Fruit fly (Drosophila melanogaster): ENCODE data around the gene CG43736.

CG43736 gene

dm6 chrX:6856332-6856995, 7.2 kb upstream of the CG43736 start (continued):
- TF ChIP-seq CG17361 (GFP tag; IDR thresholded peaks at IDR 0.05): peak; percentile 72
- TF ChIP-seq gce (GFP tag; IDR thresholded peaks at IDR 0.05): 0 out of 3 replicates have a peak, but pooled peaks have one; percentile 54
- peak; percentile 82 for TF ChIP-seq CG7839 (tag; optimal IDR thresholded peaks at IDR 0.05)
- TF ChIP-seq Abd-B (GFP tag; optimal IDR thresholded peaks at IDR 0.05): peak; percentile 56
- no peak for TF ChIP-seq CG17802 (tag; optimal IDR thresholded peaks at IDR 0.05)
- 0 out of 3 replicates have a peak, but pooled peaks have one; percentile 53 for TF ChIP-seq so (GFP tag; IDR thresholded peaks at IDR 0.05)
- peak; percentile 52 for TF ChIP-seq CG9817 (tag; optimal IDR thresholded peaks at IDR 0.05)
- TF ChIP-seq Trl (optimal IDR thresholded peaks at IDR 0.05): no peak
- no peak for TF ChIP-seq Trl (GFP tag; optimal IDR thresholded peaks at IDR 0.05)
- peak; percentile 75 for TF ChIP-seq CG14441 (GFP tag; IDR thresholded peaks at IDR 0.05)
- peak; percentile 28 for TF ChIP-seq CG14710 (tag; optimal IDR thresholded peaks at IDR 0.05)
- peak; percentile 78 for TF ChIP-seq stc (GFP tag; IDR thresholded peaks at IDR 0.05)
- peak; percentile 73 for TF ChIP-seq ttk (GFP tag; IDR thresholded peaks at IDR 0.05)
- TF ChIP-seq ranshi (GFP tag; IDR thresholded peaks at IDR 0.05): peak; percentile 71
- TF ChIP-seq otp (GFP tag; IDR thresholded peaks at IDR 0.05): 0 out of 3 replicates have a peak, but pooled peaks have one; percentile 25
- TF ChIP-seq CG6813 (GFP tag; optimal IDR thresholded peaks at IDR 0.05): peak; percentile 76
- TF ChIP-seq CG6654 (GFP tag; optimal IDR thresholded peaks at IDR 0.05): peak; percentile 18
- no peak for TF ChIP-seq CG7987 (GFP tag; optimal IDR thresholded peaks at IDR 0.05)
- TF ChIP-seq CG2712 (tag; optimal IDR thresholded peaks at IDR 0.05): peak; percentile 76
- TF ChIP-seq Lim3 (GFP tag; IDR thresholded peaks at IDR 0.05): 0 out of 2 replicates have a peak, but pooled peaks have one; percentile 9
- TF ChIP-seq Elba2 (GFP tag; optimal IDR thresholded peaks at IDR 0.05): no peak
- TF ChIP-seq ase (GFP tag; IDR thresholded peaks at IDR 0.05): peak; percentile 70
- TF ChIP-seq B-H1 (GFP tag; IDR thresholded peaks at IDR 0.05): peak; percentile 62
- peak; percentile 72 for TF ChIP-seq CG17328 (GFP tag; IDR thresholded peaks at IDR 0.05)
- TF ChIP-seq CG8924 (tag; optimal IDR thresholded peaks at IDR 0.05): peak; percentile 71
- peak; percentile 47 for TF ChIP-seq CG10959 (GFP tag; IDR thresholded peaks at IDR 0.05)
- TF ChIP-seq chn (GFP tag; optimal IDR thresholded peaks at IDR 0.05): no peak
- TF ChIP-seq exex (tag; optimal IDR thresholded peaks at IDR 0.05): peak; percentile 11
- TF ChIP-seq Dp (GFP tag; optimal IDR thresholded peaks at IDR 0.05): no peak
- TF ChIP-seq CG7271 (tag; optimal IDR thresholded peaks at IDR 0.05): no peak
- TF ChIP-seq tna (GFP tag; IDR thresholded peaks at IDR 0.05; ENCODE audit: partially characterized antibody): no peak
- TF ChIP-seq crol (GFP tag; IDR thresholded peaks at IDR 0.05): peak; percentile 85
- no peak for TF ChIP-seq CG12744 (GFP tag; optimal IDR thresholded peaks at IDR 0.05)
- TF ChIP-seq CG16863 (GFP tag; optimal IDR thresholded peaks at IDR 0.05): no peak
- peak; percentile 3 for TF ChIP-seq lbe (GFP tag; optimal IDR thresholded peaks at IDR 0.05)
- no peak for TF ChIP-seq gt (GFP tag; IDR thresholded peaks at IDR 0.05)
- TF ChIP-seq Spps (tag; optimal IDR thresholded peaks at IDR 0.05): no peak
- TF ChIP-seq Ptx1 (GFP tag; IDR thresholded peaks at IDR 0.05): peak; percentile 79

dm6 chrX:6857269-6857668, 6.4 kb upstream of the CG43736 start:
- TF ChIP-seq pros (GFP tag; optimal IDR thresholded peaks at IDR 0.05): peak; percentile 17
- TF ChIP-seq cg (GFP tag; optimal IDR thresholded peaks at IDR 0.05): peak; percentile 73
- no peak for TF ChIP-seq ewg (GFP tag; optimal IDR thresholded peaks at IDR 0.05)
- TF ChIP-seq tll (GFP tag; optimal IDR thresholded peaks at IDR 0.05): peak in 1 of 2 experiments; percentile 74

All from whole organism, embryonic.